Worm (Caenorhabditis elegans) whole organism, L3 larva: ENCODE measurements around the gene plk-3.

Experiments
- ZK546.5 ChIP-seq: sonication (generic microtip); optimal IDR thresholded peaks from 2 replicates; lab custom pipeline; 2017; ENCODE audit warnings: missing biosample characterization, missing genetic modification characterization
- aly-2 ChIP-seq: fragments of 150-350 bp; optimal IDR thresholded peaks from 2 replicates; lab custom pipeline; 2014; ENCODE audit warnings: missing biosample characterization, missing genetic modification characterization
- ama-1 ChIP-seq: fragments of 150-350 bp; optimal IDR thresholded peaks from 2 replicates; lab custom pipeline; 2018
- ceh-82 ChIP-seq: fragments of 150-350 bp; optimal IDR thresholded peaks from 2 replicates; lab custom pipeline; 2014; ENCODE audit warnings: missing biosample characterization, missing genetic modification characterization
- egl-27 ChIP-seq: sonication (generic microtip); optimal IDR thresholded peaks from 4 replicates; lab custom pipeline; 2017; ENCODE audit warnings: missing biosample characterization, missing genetic modification reagents, missing genetic modification characterization
- elt-3 ChIP-seq, 3 experiments: fragments of 150-350 bp in 1 of 3; sonication (generic microtip) in 2 of 3; optimal IDR thresholded peaks; 2 replicates in 2 of 3; 4 replicates in 1 of 3; lab custom pipeline; 2014 to 2017; ENCODE audit warnings: missing biosample characterization in 3 of 3, missing genetic modification characterization in 3 of 3
- fkh-10 ChIP-seq: sonication (generic microtip); optimal IDR thresholded peaks from 2 replicates; lab custom pipeline; 2017; ENCODE audit warnings: missing biosample characterization, missing genetic modification reagents, missing genetic modification characterization
- lin-39 ChIP-seq: fragments of 150-350 bp; optimal IDR thresholded peaks from 2 replicates; lab custom pipeline; 2018; ENCODE audit warnings: missing biosample characterization, missing genetic modification reagents, missing genetic modification characterization
- nhr-11 ChIP-seq: fragments of 150-350 bp; optimal IDR thresholded peaks from 2 replicates; lab custom pipeline; 2014; ENCODE audit warnings: missing biosample characterization, missing genetic modification characterization
- nhr-12 ChIP-seq: fragments of 150-350 bp; optimal IDR thresholded peaks from 2 replicates; lab custom pipeline; 2014; ENCODE audit warnings: missing biosample characterization, missing genetic modification characterization
- nhr-237 ChIP-seq: fragments of 150-350 bp; optimal IDR thresholded peaks from 2 replicates; lab custom pipeline; 2014; ENCODE audit warnings: missing biosample characterization, missing genetic modification characterization
- snpc-4 ChIP-seq: fragments of 150-350 bp; optimal IDR thresholded peaks from 2 replicates; lab custom pipeline; 2014; ENCODE audit warnings: missing biosample characterization, missing genetic modification characterization
- unc-39 ChIP-seq: sonication (generic microtip); optimal IDR thresholded peaks from 4 replicates; lab custom pipeline; 2017; ENCODE audit warnings: missing biosample characterization, missing genetic modification characterization
- zag-1 ChIP-seq: fragments of 150-350 bp; optimal IDR thresholded peaks from 2 replicates; lab custom pipeline; 2014; ENCODE audit warnings: missing biosample characterization, missing genetic modification characterization

DNA sequence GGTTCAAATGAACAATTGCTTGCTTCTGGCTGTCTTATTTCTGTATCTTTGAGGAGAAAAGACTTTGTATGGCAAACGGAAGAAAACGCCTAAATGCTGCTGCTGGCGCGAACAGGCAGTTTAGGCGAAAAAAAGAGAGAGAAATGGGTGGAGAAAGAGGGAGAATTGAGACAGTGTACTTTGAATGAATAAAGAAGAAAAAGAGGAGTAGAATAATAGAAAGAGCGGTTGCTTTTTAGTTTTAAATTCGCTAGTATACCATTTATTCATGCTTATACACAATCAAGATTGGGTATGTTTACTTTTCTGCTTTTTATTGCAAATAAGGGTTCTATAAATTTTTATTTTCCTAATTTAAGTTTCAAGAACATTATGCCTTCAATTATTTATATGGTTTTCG, 33.6 kb downstream of the plk-3 start:
- no peak for TF ChIP-seq lin-39 (tag; lab: Kevin White, UChicago)
- TF ChIP-seq ama-1, result no peak
- no peak for TF ChIP-seq snpc-4 (tag; lab: Kevin White, UChicago)
- TF ChIP-seq unc-39 (tag; lab: Kevin White, UChicago), result no peak
- no peak for TF ChIP-seq ceh-82
- TF ChIP-seq elt-3 (tag; optimal IDR thresholded peaks at IDR 0.05; lab: Kevin White, UChicago), result no peak
- no peak for TF ChIP-seq ZK546.5 (tag; lab: Kevin White, UChicago)
- TF ChIP-seq nhr-237 (tag; lab: Kevin White, UChicago), result no peak
- no peak for TF ChIP-seq nhr-12
- no peak for TF ChIP-seq fkh-10 (GFP tag; lab: Kevin White, UChicago)
- TF ChIP-seq aly-2 (tag; lab: Kevin White, UChicago), result no peak
- TF ChIP-seq egl-27 (tag; lab: Kevin White, UChicago), result no peak
- no peak for TF ChIP-seq nhr-11 (tag; lab: Kevin White, UChicago)
- TF ChIP-seq zag-1 (tag; lab: Kevin White, UChicago), result no peak
